Worm (Caenorhabditis elegans) whole organism, young adult: Measurements from ENCODE around the gene nas-14.

Experiments used
- B0019.2 ChIP-seq: fragments of 200-800 bp; sonication (Bioruptor generic); conservative IDR thresholded peaks from 2 replicates; pipeline ENCODE4 v1.3.6; 2022; ENCODE audit warnings: missing genetic modification reagents, missing genetic modification characterization, missing compliant biosample characterization
- B0035.1 ChIP-seq: sonication (generic microtip); optimal IDR thresholded peaks from 2 replicates; lab custom pipeline; 2016; ENCODE audit warnings: missing genetic modification characterization, mild to moderate bottlenecking, missing compliant biosample characterization, missing genotype, missing genetic modification reagents
- B0336.3 ChIP-seq: fragments of 200-800 bp; sonication (Bioruptor generic); IDR thresholded peaks from 2 replicates; pipeline ENCODE4 v1.3.6; 2022; ENCODE audit warnings: missing genetic modification characterization, missing compliant biosample characterization
- F10E7.11 ChIP-seq: sonication (generic microtip); optimal IDR thresholded peaks from 2 replicates; lab custom pipeline; 2017; ENCODE audit warnings: mild to moderate bottlenecking, missing genetic modification characterization, moderate library complexity, missing compliant biosample characterization
- F37B4.10 ChIP-seq: fragments of 200-800 bp; sonication (Bioruptor generic); IDR thresholded peaks from 2 replicates; pipeline ENCODE4 v1.3.6; 2022; ENCODE audit warnings: missing genetic modification characterization, missing compliant biosample characterization
- F39B2.1 ChIP-seq: fragments of 200-800 bp; sonication (Bioruptor generic); IDR thresholded peaks from 2 replicates; pipeline ENCODE4 v1.3.6; 2022; ENCODE audit warnings: missing genetic modification reagents, missing genetic modification characterization, missing compliant biosample characterization
- F55B11.4 ChIP-seq: sonication (generic microtip); optimal IDR thresholded peaks from 2 replicates; lab custom pipeline; 2016; ENCODE audit warnings: missing compliant biosample characterization, missing genetic modification characterization, borderline replicate concordance; ENCODE audit not compliant: insufficient read depth
- K11D2.4 ChIP-seq: fragments of 200-800 bp; sonication (Bioruptor generic); IDR thresholded peaks from 2 replicates; pipeline ENCODE4 v1.3.6; 2022; ENCODE audit warnings: missing genetic modification reagents, missing genetic modification characterization, missing compliant biosample characterization
- T07F8.4 ChIP-seq: sonication (generic microtip); optimal IDR thresholded peaks from 2 replicates; lab custom pipeline; 2016; ENCODE audit warnings: mild to moderate bottlenecking, missing genetic modification characterization, moderate library complexity, missing compliant biosample characterization
- T26A5.8 ChIP-seq: sonication (generic microtip); optimal IDR thresholded peaks from 2 replicates; lab custom pipeline; 2016; ENCODE audit warnings: missing genetic modification characterization, missing compliant biosample characterization
- Y53F4B.3 ChIP-seq: fragments of 200-800 bp; sonication (Bioruptor generic); IDR thresholded peaks from 2 replicates; pipeline ENCODE4 v1.3.6; 2022; ENCODE audit warnings: missing genetic modification reagents, missing genetic modification characterization, missing compliant biosample characterization
- Y56A3A.18 ChIP-seq: fragments of 200-800 bp; sonication (Bioruptor generic); IDR thresholded peaks from 2 replicates; pipeline ENCODE4 v1.3.6; 2022; ENCODE audit warnings: missing genetic modification reagents, missing genetic modification characterization, missing compliant biosample characterization
- Y95B8A.8 ChIP-seq: fragments of 200-800 bp; sonication (Bioruptor generic); IDR thresholded peaks from 2 replicates; pipeline ENCODE4 v1.3.6; 2022; ENCODE audit warnings: missing genetic modification reagents, missing genetic modification characterization, missing compliant biosample characterization
- ZK185.1 ChIP-seq: sonication (generic microtip); optimal IDR thresholded peaks from 2 replicates; lab custom pipeline; 2016; ENCODE audit warnings: mild to moderate bottlenecking, missing genetic modification characterization, missing compliant biosample characterization; ENCODE audit not compliant: poor library complexity, severe bottlenecking
- aptf-2 ChIP-seq: fragments of 200-800 bp; sonication (Bioruptor generic); conservative IDR thresholded peaks from 2 replicates; pipeline ENCODE4 v1.3.6; 2022; ENCODE audit warnings: missing genetic modification reagents, missing genetic modification characterization, missing compliant biosample characterization
- aptf-3 ChIP-seq: fragments of 200-800 bp; sonication (Bioruptor generic); IDR thresholded peaks from 2 replicates; pipeline ENCODE4 v1.3.6; 2022; ENCODE audit warnings: missing genetic modification characterization, missing compliant biosample characterization
- attf-3 ChIP-seq: fragments of 200-800 bp; sonication (Bioruptor generic); conservative IDR thresholded peaks from 2 replicates; pipeline ENCODE4 v1.3.6; 2022; ENCODE audit warnings: missing genetic modification reagents, missing genetic modification characterization, missing compliant biosample characterization
- attf-6 ChIP-seq: fragments of 200-800 bp; sonication (Bioruptor generic); IDR thresholded peaks from 2 replicates; pipeline ENCODE4 v1.3.6; 2022; ENCODE audit warnings: missing genetic modification reagents, missing genetic modification characterization, missing compliant biosample characterization
- ccch-3 ChIP-seq: fragments of 200-800 bp; sonication (Bioruptor generic); optimal IDR thresholded peaks from 2 replicates; lab custom pipeline; 2018; ENCODE audit warnings: mild to moderate bottlenecking, missing genetic modification characterization, missing compliant biosample characterization
- ceh-27 ChIP-seq: fragments of 200-800 bp; sonication (Bioruptor generic); optimal IDR thresholded peaks from 2 replicates; lab custom pipeline; 2018; ENCODE audit warnings: mild to moderate bottlenecking, missing genetic modification characterization, moderate library complexity, missing compliant biosample characterization
- dox-1 ChIP-seq: fragments of 200-800 bp; sonication (Bioruptor generic); IDR thresholded peaks from 2 replicates; pipeline ENCODE4 v1.3.6; 2022; ENCODE audit warnings: missing genetic modification reagents, missing genetic modification characterization, missing compliant biosample characterization
- egl-44 ChIP-seq: fragments of 200-800 bp; sonication (Bioruptor generic); IDR thresholded peaks from 2 replicates; pipeline ENCODE4 v1.3.6; 2022; ENCODE audit warnings: missing genetic modification reagents, missing genetic modification characterization, missing compliant biosample characterization
- egrh-3 ChIP-seq: fragments of 200-800 bp; sonication (Bioruptor generic); IDR thresholded peaks from 2 replicates; pipeline ENCODE4 v1.3.6; 2022; ENCODE audit warnings: missing genetic modification reagents, missing genetic modification characterization, missing compliant biosample characterization
- ekl-4 ChIP-seq: fragments of 200-800 bp; sonication (Bioruptor generic); IDR thresholded peaks from 2 replicates; pipeline ENCODE4 v1.3.6; 2022; ENCODE audit warnings: missing genetic modification reagents, missing genetic modification characterization, missing compliant biosample characterization
- hlh-12 ChIP-seq: sonication (generic microtip); optimal IDR thresholded peaks from 2 replicates; lab custom pipeline; 2016; ENCODE audit warnings: missing genetic modification characterization, missing compliant biosample characterization
- hlh-26 ChIP-seq: fragments of 200-800 bp; sonication (Bioruptor generic); conservative IDR thresholded peaks from 2 replicates; pipeline ENCODE4 v1.3.6; 2022; ENCODE audit warnings: missing genetic modification reagents, missing genetic modification characterization, missing compliant biosample characterization
- hmg-1.2 ChIP-seq: fragments of 200-800 bp; sonication (Bioruptor generic); IDR thresholded peaks from 2 replicates; pipeline ENCODE4 v1.3.6; 2022; ENCODE audit warnings: missing genetic modification reagents, missing genetic modification characterization, missing compliant biosample characterization
- hrde-1 ChIP-seq: sonication (generic microtip); optimal IDR thresholded peaks from 2 replicates; lab custom pipeline; 2016; ENCODE audit warnings: missing genetic modification characterization, mild to moderate bottlenecking, missing compliant biosample characterization, moderate library complexity, missing genotype, missing genetic modification reagents, borderline replicate concordance
- lag-1 ChIP-seq: fragments of 200-800 bp; sonication (Bioruptor generic); IDR thresholded peaks from 2 replicates; pipeline ENCODE4 v1.3.6; 2022; ENCODE audit warnings: missing genetic modification reagents, missing genetic modification characterization, missing compliant biosample characterization
- lin-26 ChIP-seq: fragments of 200-800 bp; sonication (Bioruptor generic); IDR thresholded peaks from 2 replicates; pipeline ENCODE4 v1.3.6; 2022; ENCODE audit warnings: missing genetic modification reagents, missing genetic modification characterization, missing compliant biosample characterization
- lin-35 ChIP-seq, 3 experiments: fragments of 150-350 bp in 2 of 3; sonication (generic microtip) in 1 of 3; optimal IDR thresholded peaks; 2 replicates each; lab custom pipeline; 2014 to 2018; ENCODE audit warnings: missing biosample characterization in 3 of 3, missing genetic modification characterization in 3 of 3, missing genetic modification reagents in 3 of 3
- lsy-27 ChIP-seq: sonication (generic microtip); optimal IDR thresholded peaks from 2 replicates; lab custom pipeline; 2017; ENCODE audit warnings: missing genetic modification characterization, mild to moderate bottlenecking, missing compliant biosample characterization, antibody characterized with exemption, missing genotype, borderline replicate concordance; ENCODE audit not compliant: insufficient read depth
- madf-10 ChIP-seq: sonication (generic microtip); optimal IDR thresholded peaks from 2 replicates; lab custom pipeline; 2016; ENCODE audit warnings: mild to moderate bottlenecking, missing genetic modification characterization, missing compliant biosample characterization
- mcd-1 ChIP-seq: fragments of 200-800 bp; sonication (Bioruptor generic); IDR thresholded peaks from 2 replicates; pipeline ENCODE4 v1.3.6; 2022; ENCODE audit warnings: missing genetic modification reagents, missing genetic modification characterization, missing compliant biosample characterization
- nfya-2 ChIP-seq: fragments of 200-800 bp; sonication (Bioruptor generic); IDR thresholded peaks from 2 replicates; pipeline ENCODE4 v1.3.6; 2022; ENCODE audit warnings: missing genetic modification reagents, missing genetic modification characterization, missing compliant biosample characterization
- repo-1 ChIP-seq: sonication (generic microtip); optimal IDR thresholded peaks from 2 replicates; lab custom pipeline; 2017; ENCODE audit warnings: mild to moderate bottlenecking, missing genetic modification characterization, missing compliant biosample characterization
- sea-2 ChIP-seq: fragments of 200-800 bp; sonication (Bioruptor generic); IDR thresholded peaks from 2 replicates; pipeline ENCODE4 v1.3.6; 2022; ENCODE audit warnings: missing genetic modification characterization, missing compliant biosample characterization
- snpc-1.1 ChIP-seq: sonication (generic microtip); optimal IDR thresholded peaks from 2 replicates; lab custom pipeline; 2017; ENCODE audit warnings: missing genetic modification characterization, mild to moderate bottlenecking, missing compliant biosample characterization, antibody characterized with exemption, moderate library complexity, missing genotype, missing genetic modification reagents; ENCODE audit not compliant: insufficient read depth
- tlf-1 ChIP-seq: fragments of 200-800 bp; sonication (Bioruptor generic); optimal IDR thresholded peaks from 2 replicates; lab custom pipeline; 2018; ENCODE audit warnings: mild to moderate bottlenecking, missing genetic modification characterization, missing compliant biosample characterization
- unc-130 ChIP-seq: sonication (generic microtip); optimal IDR thresholded peaks from 2 replicates; lab custom pipeline; 2016; ENCODE audit warnings: missing genetic modification reagents, missing genetic modification characterization, missing compliant biosample characterization
- zfh-2 ChIP-seq: fragments of 200-800 bp; sonication (Bioruptor generic); conservative IDR thresholded peaks from 2 replicates; pipeline ENCODE4 v1.3.6; 2022; ENCODE audit warnings: missing genetic modification reagents, missing genetic modification characterization, missing compliant biosample characterization
- ztf-25 ChIP-seq: fragments of 200-800 bp; sonication (Bioruptor generic); IDR thresholded peaks from 2 replicates; pipeline ENCODE4 v1.3.6; 2022; ENCODE audit warnings: missing genetic modification reagents, missing genetic modification characterization, missing compliant biosample characterization
- ztf-26 ChIP-seq: sonication (generic microtip); optimal IDR thresholded peaks from 2 replicates; lab custom pipeline; 2017; ENCODE audit warnings: missing genetic modification characterization, missing compliant biosample characterization
- ztf-3 ChIP-seq: fragments of 200-800 bp; sonication (Bioruptor generic); optimal IDR thresholded peaks from 2 replicates; lab custom pipeline; 2018; ENCODE audit warnings: mild to moderate bottlenecking, missing genetic modification characterization, missing compliant biosample characterization
- ztf-6 ChIP-seq: fragments of 200-800 bp; sonication (Bioruptor generic); IDR thresholded peaks from 2 replicates; pipeline ENCODE4 v1.3.6; 2022; ENCODE audit warnings: missing genetic modification reagents, missing genetic modification characterization, missing compliant biosample characterization

The nas-14 gene

ce11 chrIV:13165181-13165580, 5.2 kb upstream of the nas-14 start, which contains the start of gene scl-14 (continued):
- no peak for TF ChIP-seq nfya-2

ce11 chrIV:13167534-13167933, 2.8 kb upstream of the nas-14 start:
- no peak for TF ChIP-seq sea-2
- TF ChIP-seq attf-3 = no peak
- TF ChIP-seq ztf-26 (tag; lab: Kevin White, UChicago) = no peak
- no peak for TF ChIP-seq zfh-2 (GFP tag; lab: Robert Waterston, UW)
- TF ChIP-seq ccch-3 (GFP tag; lab: Kevin White, UChicago) = no peak
- no peak for TF ChIP-seq ZK185.1
- TF ChIP-seq repo-1 = no peak
- TF ChIP-seq dox-1 (GFP tag; lab: Robert Waterston, UW) = no peak
- no peak for TF ChIP-seq B0035.1
- no peak for TF ChIP-seq lin-35 (GFP tag; optimal IDR thresholded peaks at IDR 0.05; lab: Kevin White, UChicago)
- no peak for TF ChIP-seq ztf-25
- TF ChIP-seq B0336.3 (GFP tag; lab: Robert Waterston, UW) = no peak
- no peak for TF ChIP-seq tlf-1
- no peak for TF ChIP-seq T26A5.8 (tag; lab: Kevin White, UChicago)
- TF ChIP-seq Y53F4B.3 (GFP tag; lab: Robert Waterston, UW) = no peak
- no peak for TF ChIP-seq hlh-26 (GFP tag; lab: Robert Waterston, UW)
- no peak for TF ChIP-seq egl-44 (GFP tag; lab: Robert Waterston, UW)
- TF ChIP-seq attf-6 (GFP tag; lab: Robert Waterston, UW) = no peak
- TF ChIP-seq, all 124 proteins: peak for 0

ce11 chrIV:13173359-13173758, 3.0 kb downstream of the nas-14 start:
- TF ChIP-seq lsy-27 (tag; lab: Kevin White, UChicago) (no peak), ekl-4 (no peak), hmg-1.2 (no peak), ztf-3 (GFP tag; lab: Kevin White, UChicago) (no peak)

ce11 chrIV:13179295-13179694, 9.0 kb downstream of the nas-14 start, which contains the start of gene lev-1:
Gene lev-1 (minus strand): TSS chrIV:13179395.
- TF ChIP-seq F39B2.1 (GFP tag; lab: Robert Waterston, UW) (no peak), mcd-1 (GFP tag; lab: Robert Waterston, UW) (no peak), F10E7.11 (tag; lab: Kevin White, UChicago) (no peak), Y56A3A.18 (GFP tag; lab: Robert Waterston, UW) (no peak), egrh-3 (no peak), T07F8.4 (no peak), aptf-3 (GFP tag; lab: Robert Waterston, UW) (no peak), aptf-2 (GFP tag; lab: Robert Waterston, UW) (no peak), lin-26 (GFP tag; lab: Robert Waterston, UW) (no peak), unc-130 (GFP tag; lab: Kevin White, UChicago) (no peak)

ce11 chrIV:13180723-13181122, 10.4 kb downstream of the nas-14 start, which contains the start of gene F58D2.3:
Gene F58D2.3 (minus strand): TSS chrIV:13180823.
- no peak for TF ChIP-seq hlh-12 (tag; lab: Kevin White, UChicago)
- no peak for TF ChIP-seq F37B4.10
- no peak for TF ChIP-seq ceh-27 (GFP tag; lab: Kevin White, UChicago)
- TF ChIP-seq F55B11.4 (tag; lab: Kevin White, UChicago) = no peak
- TF ChIP-seq snpc-1.1 (tag; lab: Kevin White, UChicago) = no peak
- no peak for TF ChIP-seq lag-1 (GFP tag; lab: Robert Waterston, UW)
- no peak for TF ChIP-seq ztf-6 (GFP tag; lab: Robert Waterston, UW)
- no peak for TF ChIP-seq K11D2.4 (GFP tag; lab: Robert Waterston, UW)
- no peak for TF ChIP-seq Y95B8A.8 (GFP tag; lab: Robert Waterston, UW)
- no peak for TF ChIP-seq T07F8.4
- no peak for TF ChIP-seq B0035.1
- TF ChIP-seq hrde-1 (tag; lab: Kevin White, UChicago) = no peak
- no peak for TF ChIP-seq B0019.2 (GFP tag; lab: Robert Waterston, UW)
- TF ChIP-seq madf-10 = no peak
